Worm (Caenorhabditis elegans) whole organism, L4/young adult: ENCODE results near the gene sec-16A.1.

Source experiments
- W03F9.2 ChIP-seq: fragments of 150-350 bp; optimal IDR thresholded peaks from 2 replicates; lab custom pipeline; 2014; ENCODE audit warnings: missing biosample characterization, missing genetic modification characterization
- dao-5 ChIP-seq: sonication (generic microtip); optimal IDR thresholded peaks from 2 replicates; lab custom pipeline; 2016; ENCODE audit warnings: missing genotype, missing genetic modification characterization, moderate library complexity, missing compliant biosample characterization
- him-1 ChIP-seq: sonication (generic microtip); optimal IDR thresholded peaks from 2 replicates; lab custom pipeline; 2016; ENCODE audit warnings: missing genotype, missing genetic modification reagents, missing genetic modification characterization, missing compliant biosample characterization

- TF ChIP-seq him-1 (tag; lab: Kevin White, UChicago) (no peak), W03F9.2 (tag; lab: Kevin White, UChicago) (no peak), dao-5 (tag; lab: Kevin White, UChicago) (no peak)
These were observed 27.3 kb downstream of the sec-16A.1 start for ce11 chrIII:9152950-9153349.
